Worm (Caenorhabditis elegans) whole organism, L3 larva: ENCODE data around the gene mig-22.

Experiments
- R02D3.7 ChIP-seq: fragments of 150-350 bp; optimal IDR thresholded peaks from 2 replicates; lab custom pipeline; 2014; ENCODE audit warnings: missing biosample characterization, missing genetic modification characterization
- ZK546.5 ChIP-seq: sonication (generic microtip); optimal IDR thresholded peaks from 2 replicates; lab custom pipeline; 2017; ENCODE audit warnings: missing biosample characterization, missing genetic modification characterization
- aly-2 ChIP-seq: fragments of 150-350 bp; optimal IDR thresholded peaks from 2 replicates; lab custom pipeline; 2014; ENCODE audit warnings: missing biosample characterization, missing genetic modification characterization
- ama-1 ChIP-seq: fragments of 150-350 bp; optimal IDR thresholded peaks from 2 replicates; lab custom pipeline; 2018
- ceh-16 ChIP-seq: sonication (generic microtip); optimal IDR thresholded peaks from 2 replicates; lab custom pipeline; 2017; ENCODE audit warnings: missing biosample characterization, missing genetic modification characterization
- ceh-28 ChIP-seq: fragments of 150-350 bp; optimal IDR thresholded peaks from 2 replicates; lab custom pipeline; 2014; ENCODE audit warnings: missing biosample characterization, missing genetic modification reagents, missing genetic modification characterization
- ceh-82 ChIP-seq: fragments of 150-350 bp; optimal IDR thresholded peaks from 2 replicates; lab custom pipeline; 2014; ENCODE audit warnings: missing biosample characterization, missing genetic modification characterization
- ceh-9 ChIP-seq: sonication (generic microtip); optimal IDR thresholded peaks from 2 replicates; lab custom pipeline; 2018; ENCODE audit warnings: missing biosample characterization, missing genetic modification characterization
- daf-12 ChIP-seq: fragments of 150-350 bp; optimal IDR thresholded peaks from 2 replicates; lab custom pipeline; 2014; ENCODE audit warnings: missing biosample characterization, missing genetic modification reagents, missing genetic modification characterization
- egl-27 ChIP-seq: sonication (generic microtip); optimal IDR thresholded peaks from 4 replicates; lab custom pipeline; 2017; ENCODE audit warnings: missing biosample characterization, missing genetic modification reagents, missing genetic modification characterization
- egl-5 ChIP-seq: fragments of 150-350 bp; optimal IDR thresholded peaks from 2 replicates; lab custom pipeline; 2017; ENCODE audit warnings: missing biosample characterization, missing genetic modification reagents, missing genetic modification characterization, inconsistent platforms
- elt-1 ChIP-seq: fragments of 150-350 bp; optimal IDR thresholded peaks from 2 replicates; lab custom pipeline; 2014; ENCODE audit warnings: missing biosample characterization, missing genetic modification characterization
- elt-2 ChIP-seq: sonication (generic microtip); optimal IDR thresholded peaks from 2 replicates; lab custom pipeline; 2016; ENCODE audit warnings: missing genetic modification reagents, mild to moderate bottlenecking, missing genetic modification characterization, missing compliant biosample characterization
- elt-3 ChIP-seq, 3 experiments: fragments of 150-350 bp in 1 of 3; sonication (generic microtip) in 2 of 3; optimal IDR thresholded peaks; 2 replicates in 2 of 3; 4 replicates in 1 of 3; lab custom pipeline; 2014 to 2017; ENCODE audit warnings: missing biosample characterization in 3 of 3, missing genetic modification characterization in 3 of 3
- eor-1 ChIP-seq, 2 experiments: fragments of 150-350 bp; optimal IDR thresholded peaks; 2 replicates each; lab custom pipeline; 2014 to 2018; ENCODE audit warnings: missing biosample characterization in 2 of 2, missing genetic modification characterization in 2 of 2
- fkh-10 ChIP-seq: sonication (generic microtip); optimal IDR thresholded peaks from 2 replicates; lab custom pipeline; 2017; ENCODE audit warnings: missing biosample characterization, missing genetic modification reagents, missing genetic modification characterization
- fkh-2 ChIP-seq: fragments of 150-350 bp; optimal IDR thresholded peaks from 2 replicates; lab custom pipeline; 2014; ENCODE audit warnings: missing biosample characterization, missing genetic modification reagents, missing genetic modification characterization
- fos-1 ChIP-seq: fragments of 150-350 bp; optimal IDR thresholded peaks from 2 replicates; lab custom pipeline; 2014; ENCODE audit warnings: missing biosample characterization, missing genetic modification characterization
- hmg-11 ChIP-seq: sonication (generic microtip); optimal IDR thresholded peaks from 2 replicates; lab custom pipeline; 2016; ENCODE audit warnings: missing genetic modification characterization, missing compliant biosample characterization
- jun-1 ChIP-seq: fragments of 150-350 bp; optimal IDR thresholded peaks from 2 replicates; lab custom pipeline; 2014; ENCODE audit warnings: missing biosample characterization, missing genetic modification reagents, missing genetic modification characterization
- lin-15B ChIP-seq: fragments of 150-350 bp; optimal IDR thresholded peaks from 2 replicates; lab custom pipeline; 2014; ENCODE audit warnings: missing biosample characterization, missing genetic modification characterization
- lin-39 ChIP-seq: fragments of 150-350 bp; optimal IDR thresholded peaks from 2 replicates; lab custom pipeline; 2018; ENCODE audit warnings: missing biosample characterization, missing genetic modification reagents, missing genetic modification characterization
- lsy-12 ChIP-seq: sonication (generic microtip); optimal IDR thresholded peaks from 2 replicates; lab custom pipeline; 2016; ENCODE audit warnings: mild to moderate bottlenecking, missing genetic modification characterization, missing compliant biosample characterization
- mdl-1 ChIP-seq: fragments of 150-350 bp; optimal IDR thresholded peaks from 2 replicates; lab custom pipeline; 2014; ENCODE audit warnings: missing biosample characterization, missing genetic modification characterization
- mml-1 ChIP-seq: fragments of 150-350 bp; sonication (generic microtip); optimal IDR thresholded peaks from 3 replicates; lab custom pipeline; 2014; ENCODE audit warnings: missing biosample characterization, missing genetic modification characterization
- nhr-11 ChIP-seq: fragments of 150-350 bp; optimal IDR thresholded peaks from 2 replicates; lab custom pipeline; 2014; ENCODE audit warnings: missing biosample characterization, missing genetic modification characterization
- nhr-12 ChIP-seq: fragments of 150-350 bp; optimal IDR thresholded peaks from 2 replicates; lab custom pipeline; 2014; ENCODE audit warnings: missing biosample characterization, missing genetic modification characterization
- nhr-23 ChIP-seq: fragments of 150-350 bp; optimal IDR thresholded peaks from 2 replicates; lab custom pipeline; 2014; ENCODE audit warnings: missing biosample characterization, missing genetic modification reagents, missing genetic modification characterization
- nhr-237 ChIP-seq: fragments of 150-350 bp; optimal IDR thresholded peaks from 2 replicates; lab custom pipeline; 2014; ENCODE audit warnings: missing biosample characterization, missing genetic modification characterization
- nhr-25 ChIP-seq: sonication (generic microtip); optimal IDR thresholded peaks from 2 replicates; lab custom pipeline; 2017; ENCODE audit warnings: missing biosample characterization, missing genetic modification characterization
- nhr-28 ChIP-seq: fragments of 150-350 bp; optimal IDR thresholded peaks from 2 replicates; lab custom pipeline; 2014; ENCODE audit warnings: missing biosample characterization, missing genetic modification characterization
- nhr-43 ChIP-seq: sonication (generic microtip); optimal IDR thresholded peaks from 2 replicates; lab custom pipeline; 2016; ENCODE audit warnings: mild to moderate bottlenecking, missing genetic modification characterization, missing compliant biosample characterization; ENCODE audit not compliant: poor library complexity, severe bottlenecking
- nhr-67 ChIP-seq: fragments of 150-350 bp; optimal IDR thresholded peaks from 2 replicates; lab custom pipeline; 2014; ENCODE audit warnings: missing biosample characterization, missing genetic modification characterization
- nhr-76 ChIP-seq: fragments of 150-350 bp; sonication (generic microtip); optimal IDR thresholded peaks from 5 replicates; lab custom pipeline; 2014; ENCODE audit warnings: missing biosample characterization, missing genetic modification characterization
- nhr-77 ChIP-seq: fragments of 150-350 bp; optimal IDR thresholded peaks from 2 replicates; lab custom pipeline; 2014; ENCODE audit warnings: missing biosample characterization, missing genetic modification characterization
- pha-4 ChIP-seq: fragments of 150-350 bp; optimal IDR thresholded peaks from 2 replicates; lab custom pipeline; 2014; ENCODE audit warnings: missing biosample characterization, missing genetic modification reagents, missing genetic modification characterization
- pqm-1 ChIP-seq: fragments of 150-350 bp; optimal IDR thresholded peaks from 2 replicates; lab custom pipeline; 2017; ENCODE audit warnings: missing biosample characterization, missing genetic modification characterization, inconsistent platforms
- sea-2 ChIP-seq: fragments of 150-350 bp; sonication (generic microtip); optimal IDR thresholded peaks from 4 replicates; lab custom pipeline; 2014; ENCODE audit warnings: missing biosample characterization, missing genetic modification reagents, missing genetic modification characterization
- skn-1 ChIP-seq: fragments of 150-350 bp; optimal IDR thresholded peaks from 2 replicates; lab custom pipeline; 2014; ENCODE audit warnings: missing biosample characterization, missing genetic modification characterization
- snpc-4 ChIP-seq: fragments of 150-350 bp; optimal IDR thresholded peaks from 2 replicates; lab custom pipeline; 2014; ENCODE audit warnings: missing biosample characterization, missing genetic modification characterization
- tbx-2 ChIP-seq: sonication (generic microtip); optimal IDR thresholded peaks from 2 replicates; lab custom pipeline; 2016; ENCODE audit warnings: mild to moderate bottlenecking, missing genetic modification characterization, missing compliant biosample characterization
- unc-39 ChIP-seq: sonication (generic microtip); optimal IDR thresholded peaks from 4 replicates; lab custom pipeline; 2017; ENCODE audit warnings: missing biosample characterization, missing genetic modification characterization
- unc-62 ChIP-seq: fragments of 150-350 bp; sonication (generic microtip); optimal IDR thresholded peaks from 4 replicates; lab custom pipeline; 2014; ENCODE audit warnings: missing biosample characterization, missing genetic modification reagents, missing genetic modification characterization
- zag-1 ChIP-seq: fragments of 150-350 bp; optimal IDR thresholded peaks from 2 replicates; lab custom pipeline; 2014; ENCODE audit warnings: missing biosample characterization, missing genetic modification characterization
- ztf-11 ChIP-seq: fragments of 150-350 bp; optimal IDR thresholded peaks from 2 replicates; lab custom pipeline; 2014; ENCODE audit warnings: missing biosample characterization, missing genetic modification characterization
- ztf-4 ChIP-seq: fragments of 150-350 bp; optimal IDR thresholded peaks from 2 replicates; lab custom pipeline; 2014; ENCODE audit warnings: missing biosample characterization, missing genetic modification characterization

mig-22 gene

DNA sequence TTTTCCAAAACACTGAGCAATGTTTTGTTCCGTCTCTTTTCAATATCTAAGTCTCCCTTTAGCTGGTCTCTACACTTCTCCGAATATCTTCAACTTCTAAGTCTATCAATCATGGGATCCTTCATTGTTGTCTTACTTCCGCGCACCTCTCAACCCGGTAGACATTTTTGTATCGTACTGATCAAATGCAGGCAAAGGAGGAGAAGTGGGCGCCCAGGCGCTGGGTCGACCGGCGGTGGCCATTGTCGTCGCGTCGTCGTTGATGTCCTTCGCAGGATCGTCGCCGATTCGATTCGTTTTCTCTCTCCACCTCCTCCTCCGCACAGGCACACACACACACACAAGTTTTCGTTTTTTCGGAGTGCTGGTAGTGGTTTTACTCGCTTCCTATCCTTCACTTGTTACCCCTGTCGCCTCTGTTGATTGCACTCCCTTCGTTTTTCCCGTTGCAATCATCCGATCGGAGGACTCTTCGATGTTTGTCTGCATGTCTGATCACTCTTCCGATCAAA, 34.3 kb upstream of the mig-22 start:
- TF ChIP-seq nhr-43 (tag; lab: Kevin White, UChicago), result peak; percentile 69
- no peak for TF ChIP-seq unc-39
- TF ChIP-seq R02D3.7 (tag; lab: Kevin White, UChicago), result no peak
- no peak for TF ChIP-seq daf-12
- no peak for TF ChIP-seq ceh-16 (tag; lab: Kevin White, UChicago)
- TF ChIP-seq elt-1 (tag; lab: Kevin White, UChicago), result no peak
- no peak for TF ChIP-seq lin-15B (tag; lab: Kevin White, UChicago)
- no peak for TF ChIP-seq jun-1 (tag; lab: Kevin White, UChicago)

DNA sequence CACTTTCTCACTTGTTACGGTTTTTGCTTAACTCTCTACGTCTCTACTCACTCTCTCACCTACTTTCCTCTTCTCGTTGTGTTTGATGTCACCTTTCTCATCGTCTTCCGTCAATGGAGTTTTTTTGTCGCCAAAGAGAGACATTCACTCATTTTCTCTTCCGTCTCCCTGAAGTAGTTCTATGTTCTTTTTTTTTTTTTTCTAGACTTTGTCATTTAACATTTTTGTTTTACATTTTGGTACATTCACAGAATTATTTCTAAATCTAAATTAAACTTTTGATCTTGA, 33.6 kb upstream of the mig-22 start:
- TF ChIP-seq nhr-25 (peak; percentile 63), ama-1 (lab: Kevin White, UChicago) (no peak), ztf-11 (tag; lab: Kevin White, UChicago) (no peak), mdl-1 (tag; lab: Kevin White, UChicago) (no peak), nhr-23 (tag; lab: Kevin White, UChicago) (peak; percentile 67), nhr-43 (tag; lab: Kevin White, UChicago) (peak; percentile 26), hmg-11 (tag; lab: Kevin White, UChicago) (no peak), pha-4 (peak; percentile 3)

DNA sequence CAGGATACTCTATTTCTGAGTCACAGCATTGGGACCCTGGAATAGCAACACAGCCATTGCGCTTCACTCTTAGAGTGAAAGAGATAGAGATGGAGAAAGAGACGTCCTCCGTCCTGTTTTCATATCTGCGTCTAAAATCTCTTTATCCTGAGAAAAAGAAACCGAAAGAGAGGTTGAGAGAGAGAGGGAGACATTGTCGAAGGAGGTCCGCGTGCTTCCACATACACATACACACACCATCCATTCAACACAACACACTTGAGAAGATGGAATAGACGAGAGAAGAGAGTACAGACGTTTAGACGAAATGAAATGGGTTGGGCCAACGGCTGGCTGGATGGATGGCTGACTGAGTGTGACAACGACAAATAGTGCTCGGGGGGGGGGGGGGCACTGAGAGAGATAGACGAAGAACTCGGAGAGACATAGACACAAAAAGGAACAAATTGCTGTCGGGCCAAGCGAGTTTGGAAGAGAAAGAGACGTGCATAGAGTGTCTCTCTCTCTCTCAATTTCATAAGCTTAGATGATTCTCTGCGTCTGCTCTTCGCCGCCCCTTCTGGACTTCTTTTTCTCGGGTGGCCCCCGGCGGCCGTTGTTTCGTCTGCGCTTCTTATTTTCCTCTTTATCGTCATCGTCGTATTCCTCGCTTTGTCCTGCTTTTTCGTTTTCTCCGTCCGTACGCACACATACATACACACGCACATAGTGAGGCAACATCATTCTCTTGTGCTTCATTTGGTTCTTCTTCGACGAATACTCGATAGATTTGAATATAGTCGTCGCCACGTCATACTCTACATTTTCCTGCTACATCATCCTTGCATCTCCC, 33.0 kb upstream of the mig-22 start, which contains the start of gene F54F2.6:
TSS of gene F54F2.6 (minus strand) at position 738 of the 832 bp plus-strand sequence.
- TF ChIP-seq pqm-1 (peak; percentile 38), R02D3.7 (tag; lab: Kevin White, UChicago) (peak; percentile 57), ceh-16 (tag; lab: Kevin White, UChicago) (no peak), eor-1 (tag; optimal IDR thresholded peaks at IDR 0.05; lab: Kevin White, UChicago) (no peak), mml-1 (no peak), mdl-1 (tag; lab: Kevin White, UChicago) (peak; percentile 94), nhr-11 (peak; percentile 84), nhr-25 (peak; percentile 44), nhr-77 (tag; lab: Kevin White, UChicago) (peak; percentile 50), snpc-4 (tag; lab: Kevin White, UChicago) (peak; percentile 75), fos-1 (tag; lab: Kevin White, UChicago) (no peak), ceh-28 (tag; lab: Kevin White, UChicago) (peak; percentile 87), ztf-4 (tag; lab: Kevin White, UChicago) (no peak), ama-1 (lab: Kevin White, UChicago) (peak; percentile 37), elt-2 (tag; lab: Kevin White, UChicago) (peak; percentile 71), unc-62 (GFP tag; lab: Kevin White, UChicago) (peak; percentile 95), elt-3 (tag; optimal IDR thresholded peaks at IDR 0.05; lab: Kevin White, UChicago) (no peak), egl-27 (tag; lab: Kevin White, UChicago) (peak; percentile 77), sea-2 (GFP tag; lab: Kevin White, UChicago) (peak; percentile 31), nhr-43 (tag; lab: Kevin White, UChicago) (peak; percentile 59), ZK546.5 (no peak), nhr-28 (tag; lab: Kevin White, UChicago) (no peak), ceh-82 (tag; lab: Kevin White, UChicago) (peak; percentile 40), ceh-9 (tag; lab: Kevin White, UChicago) (peak; percentile 24), jun-1 (tag; lab: Kevin White, UChicago) (peak; percentile 91), skn-1 (tag; lab: Kevin White, UChicago) (no peak), lsy-12 (tag; lab: Kevin White, UChicago) (peak; percentile 80), aly-2 (tag; lab: Kevin White, UChicago) (no peak), pha-4 (peak; percentile 93), zag-1 (tag; lab: Kevin White, UChicago) (peak; percentile 76), nhr-12 (tag; lab: Kevin White, UChicago) (no peak), nhr-67 (tag; lab: Kevin White, UChicago) (no peak), unc-39 (peak; percentile 44), tbx-2 (peak; percentile 85), elt-1 (tag; lab: Kevin White, UChicago) (peak; percentile 78), lin-15B (tag; lab: Kevin White, UChicago) (peak; percentile 58), nhr-23 (tag; lab: Kevin White, UChicago) (peak; percentile 40), lin-39 (peak; percentile 88), fkh-2 (tag; lab: Kevin White, UChicago) (peak; percentile 52), hmg-11 (tag; lab: Kevin White, UChicago) (peak; percentile 90), daf-12 (no peak), ztf-11 (tag; lab: Kevin White, UChicago) (no peak), nhr-237 (tag; lab: Kevin White, UChicago) (no peak), fkh-10 (GFP tag; lab: Kevin White, UChicago) (peak; percentile 76), egl-5 (tag; lab: Kevin White, UChicago) (peak; percentile 65), nhr-76 (tag; lab: Kevin White, UChicago) (no peak)
